Fruit fly (Drosophila melanogaster) Kc167 (cell line): ENCODE measurements around the gene mge.

ENCODE experiments used
- Myc ChIP-seq: fragments of >200 bp; optimal IDR thresholded peaks from 2 replicates; lab custom pipeline; 2017; ENCODE audit warnings: missing external identifiers
- h ChIP-seq: fragments of >200 bp; optimal IDR thresholded peaks from 3 replicates; lab custom pipeline; 2018; ENCODE audit warnings: missing external identifiers
- psq ChIP-seq: fragments of >200 bp; optimal IDR thresholded peaks from 2 replicates; lab custom pipeline; 2017; ENCODE audit warnings: missing external identifiers

dm6 chr3L:3902491-3903198 lies 7.1 kb downstream of the mge start, which contains the start of gene Ubi-p63E:
- TF ChIP-seq psq (lab: Kevin White, UChicago) (no peak), h (lab: Kevin White, UChicago) (no peak), Myc (lab: Kevin White, UChicago) (no peak)
